Worm (Caenorhabditis elegans) whole organism, L2 larva: ENCODE measurements around the gene ssu-1.

ENCODE experiments used
- C34F6.9 ChIP-seq: fragments of 150-350 bp; optimal IDR thresholded peaks from 2 replicates; lab custom pipeline; 2014; ENCODE audit warnings: missing biosample characterization, missing genetic modification characterization
- Y55F3AM.14 ChIP-seq: fragments of 200-800 bp; sonication (Bioruptor generic); optimal IDR thresholded peaks from 2 replicates; lab custom pipeline; 2018; ENCODE audit warnings: mild to moderate bottlenecking, missing genetic modification characterization, missing compliant biosample characterization
- ZK546.5 ChIP-seq: sonication (generic microtip); optimal IDR thresholded peaks from 2 replicates; lab custom pipeline; 2017; ENCODE audit warnings: missing biosample characterization, missing genetic modification characterization
- alr-1 ChIP-seq: fragments of 150-350 bp; optimal IDR thresholded peaks from 2 replicates; lab custom pipeline; 2014; ENCODE audit warnings: missing biosample characterization, missing genetic modification characterization
- aly-2 ChIP-seq: fragments of 150-350 bp; optimal IDR thresholded peaks from 2 replicates; lab custom pipeline; 2014; ENCODE audit warnings: missing biosample characterization, missing genetic modification characterization
- blmp-1 ChIP-seq: sonication (generic microtip); optimal IDR thresholded peaks from 2 replicates; lab custom pipeline; 2017; ENCODE audit warnings: missing genetic modification characterization, mild to moderate bottlenecking, missing compliant biosample characterization, antibody characterized with exemption, moderate library complexity; ENCODE audit not compliant: insufficient read depth
- ceh-16 ChIP-seq: fragments of 150-350 bp; optimal IDR thresholded peaks from 2 replicates; lab custom pipeline; 2014; ENCODE audit warnings: missing biosample characterization, missing genetic modification characterization
- crh-2 ChIP-seq: sonication (generic microtip); optimal IDR thresholded peaks from 2 replicates; lab custom pipeline; 2017; ENCODE audit warnings: missing biosample characterization, missing genetic modification characterization
- elt-1 ChIP-seq: fragments of 150-350 bp; optimal IDR thresholded peaks from 2 replicates; lab custom pipeline; 2014; ENCODE audit warnings: missing biosample characterization, missing genetic modification characterization
- elt-3 ChIP-seq: sonication (generic microtip); optimal IDR thresholded peaks from 2 replicates; lab custom pipeline; 2017; ENCODE audit warnings: missing biosample characterization, missing genetic modification characterization
- fos-1 ChIP-seq: fragments of 150-350 bp; optimal IDR thresholded peaks from 2 replicates; lab custom pipeline; 2014; ENCODE audit warnings: missing biosample characterization, missing genetic modification characterization
- gmeb-1 ChIP-seq: fragments of 150-350 bp; optimal IDR thresholded peaks from 2 replicates; lab custom pipeline; 2014; ENCODE audit warnings: missing biosample characterization, missing genetic modification characterization
- lin-11 ChIP-seq: fragments of 150-350 bp; sonication (generic microtip); optimal IDR thresholded peaks from 2 replicates; lab custom pipeline; 2014; ENCODE audit warnings: missing biosample characterization, missing genetic modification characterization, inconsistent platforms, mixed read lengths
- lin-13 ChIP-seq: fragments of 150-350 bp; optimal IDR thresholded peaks from 2 replicates; lab custom pipeline; 2014; ENCODE audit warnings: missing biosample characterization, missing genetic modification reagents, missing genetic modification characterization
- lsy-2 ChIP-seq, 2 experiments: fragments of 150-350 bp in 1 of 2; sonication (generic microtip) in 1 of 2; optimal IDR thresholded peaks; 2 replicates each; lab custom pipeline; 2014 to 2017; ENCODE audit warnings: missing biosample characterization in 2 of 2, missing genetic modification characterization in 2 of 2
- mbf-1 ChIP-seq: sonication (generic microtip); optimal IDR thresholded peaks from 2 replicates; lab custom pipeline; 2017; ENCODE audit warnings: missing biosample characterization, missing genetic modification characterization
- mdl-1 ChIP-seq, 2 experiments: fragments of 150-350 bp in 1 of 2; sonication (generic microtip) in 1 of 2; optimal IDR thresholded peaks; 2 replicates each; lab custom pipeline; 2017; ENCODE audit warnings: missing biosample characterization in 2 of 2, missing genetic modification characterization in 2 of 2
- nhr-10 ChIP-seq: sonication (generic microtip); optimal IDR thresholded peaks from 2 replicates; lab custom pipeline; 2017; ENCODE audit warnings: missing biosample characterization, missing genetic modification characterization
- nhr-11 ChIP-seq: fragments of 150-350 bp; optimal IDR thresholded peaks from 2 replicates; lab custom pipeline; 2014; ENCODE audit warnings: missing biosample characterization, missing genetic modification characterization
- nhr-129 ChIP-seq: fragments of 150-350 bp; optimal IDR thresholded peaks from 2 replicates; lab custom pipeline; 2014; ENCODE audit warnings: missing biosample characterization, missing genetic modification characterization
- nhr-21 ChIP-seq: fragments of 150-350 bp; optimal IDR thresholded peaks from 2 replicates; lab custom pipeline; 2014; ENCODE audit warnings: missing biosample characterization, missing genetic modification characterization
- nhr-237 ChIP-seq: fragments of 150-350 bp; optimal IDR thresholded peaks from 2 replicates; lab custom pipeline; 2014; ENCODE audit warnings: missing biosample characterization, missing genetic modification characterization
- nhr-25 ChIP-seq: fragments of 150-350 bp; sonication (generic microtip); optimal IDR thresholded peaks from 3 replicates; lab custom pipeline; 2014; ENCODE audit warnings: missing biosample characterization, missing genetic modification characterization
- nhr-6 ChIP-seq: fragments of 150-350 bp; optimal IDR thresholded peaks from 2 replicates; lab custom pipeline; 2014; ENCODE audit warnings: missing biosample characterization, missing genetic modification characterization
- nhr-77 ChIP-seq: fragments of 150-350 bp; optimal IDR thresholded peaks from 2 replicates; lab custom pipeline; 2014; ENCODE audit warnings: missing biosample characterization, missing genetic modification characterization
- sem-4 ChIP-seq: fragments of 150-350 bp; optimal IDR thresholded peaks from 2 replicates; lab custom pipeline; 2014; ENCODE audit warnings: missing biosample characterization, missing genetic modification reagents, missing genetic modification characterization
- sma-3 ChIP-seq: sonication (generic microtip); optimal IDR thresholded peaks from 2 replicates; lab custom pipeline; 2016; ENCODE audit warnings: missing genetic modification reagents, missing genetic modification characterization, missing compliant biosample characterization
- sma-9 ChIP-seq, 2 experiments: fragments of 150-350 bp in 1 of 2; sonication (generic microtip) in 1 of 2; optimal IDR thresholded peaks; 2 replicates each; lab custom pipeline; 2014 to 2016; ENCODE audit warnings: missing genetic modification characterization in 2 of 2, mild to moderate bottlenecking in 1 of 2, missing biosample characterization in 1 of 2, missing compliant biosample characterization in 1 of 2, missing genetic modification reagents in 1 of 2, moderate library complexity in 1 of 2
- snpc-4 ChIP-seq: fragments of 150-350 bp; optimal IDR thresholded peaks from 2 replicates; lab custom pipeline; 2014; ENCODE audit warnings: missing biosample characterization, missing genetic modification characterization
- unc-39 ChIP-seq: fragments of 150-350 bp; optimal IDR thresholded peaks from 2 replicates; lab custom pipeline; 2014; ENCODE audit warnings: missing biosample characterization, missing genetic modification characterization
- unc-55 ChIP-seq: fragments of 150-350 bp; sonication (generic microtip); optimal IDR thresholded peaks from 3 replicates; lab custom pipeline; 2014; ENCODE audit warnings: missing biosample characterization, missing genetic modification reagents, missing genetic modification characterization
- unc-62 ChIP-seq: fragments of 150-350 bp; optimal IDR thresholded peaks from 2 replicates; lab custom pipeline; 2014; ENCODE audit warnings: missing biosample characterization, missing genetic modification reagents, missing genetic modification characterization
- zag-1 ChIP-seq: fragments of 150-350 bp; optimal IDR thresholded peaks from 2 replicates; lab custom pipeline; 2014; ENCODE audit warnings: missing biosample characterization, missing genetic modification characterization
- ztf-1 ChIP-seq: fragments of 200-800 bp; sonication (Bioruptor generic); conservative IDR thresholded peaks from 2 replicates; pipeline ENCODE4 v1.3.6; 2022; ENCODE audit warnings: missing genetic modification characterization, missing compliant biosample characterization
- ztf-11 ChIP-seq: sonication (generic microtip); optimal IDR thresholded peaks from 2 replicates; lab custom pipeline; 2017; ENCODE audit warnings: missing biosample characterization, missing genetic modification characterization
- ztf-4 ChIP-seq: fragments of 150-350 bp; optimal IDR thresholded peaks from 2 replicates; lab custom pipeline; 2014; ENCODE audit warnings: missing biosample characterization, missing genetic modification characterization

The ssu-1 gene

ce11 chrV:20126637-20127036 lies 6.4 kb downstream of the ssu-1 start:
- no peak for TF ChIP-seq nhr-6 (tag; lab: Kevin White, UChicago)
- TF ChIP-seq ztf-11 (tag; lab: Kevin White, UChicago): no peak
- no peak for TF ChIP-seq nhr-129 (tag; lab: Kevin White, UChicago)
- no peak for TF ChIP-seq ztf-1 (GFP tag; lab: Robert Waterston, UW)
- TF ChIP-seq mdl-1 (tag; optimal IDR thresholded peaks at IDR 0.05; lab: Kevin White, UChicago): no peak
- no peak for TF ChIP-seq Y55F3AM.14
- no peak for TF ChIP-seq ztf-4 (tag; lab: Kevin White, UChicago)
- TF ChIP-seq nhr-25 (tag; lab: Kevin White, UChicago): no peak
- TF ChIP-seq fos-1 (tag; lab: Kevin White, UChicago): no peak
- no peak for TF ChIP-seq ZK546.5 (tag; lab: Kevin White, UChicago)
- no peak for TF ChIP-seq mbf-1
- TF ChIP-seq crh-2 (tag; lab: Kevin White, UChicago): no peak
- no peak for TF ChIP-seq snpc-4
- no peak for TF ChIP-seq nhr-77 (tag; lab: Kevin White, UChicago)

ce11 chrV:20125137-20125536 lies 7.9 kb downstream of the ssu-1 start:
- no peak for TF ChIP-seq aly-2 (tag; lab: Kevin White, UChicago)
- no peak for TF ChIP-seq zag-1 (tag; lab: Kevin White, UChicago)

- no peak for TF ChIP-seq gmeb-1 (tag; lab: Kevin White, UChicago)
These were observed 8.7 kb downstream of the ssu-1 start for ce11 chrV:20124393-20124792.

ce11 chrV:20123616-20124015 lies 9.4 kb downstream of the ssu-1 start:
- no peak for TF ChIP-seq fos-1 (tag; lab: Kevin White, UChicago)
- no peak for TF ChIP-seq lin-13 (GFP tag; lab: Kevin White, UChicago)
- TF ChIP-seq lsy-2 (tag; optimal IDR thresholded peaks at IDR 0.05; lab: Kevin White, UChicago): no peak
- TF ChIP-seq nhr-10 (tag; lab: Kevin White, UChicago): no peak
- no peak for TF ChIP-seq mbf-1
- no peak for TF ChIP-seq elt-1
- no peak for TF ChIP-seq ceh-16 (tag; lab: Kevin White, UChicago)
- no peak for TF ChIP-seq nhr-77 (tag; lab: Kevin White, UChicago)
- TF ChIP-seq mdl-1 (tag; optimal IDR thresholded peaks at IDR 0.05; lab: Kevin White, UChicago): no peak
- no peak for TF ChIP-seq lin-11 (tag; lab: Kevin White, UChicago)
- no peak for TF ChIP-seq alr-1

ce11 chrV:20123010-20123409 lies 10.1 kb downstream of the ssu-1 start:
- TF ChIP-seq Y55F3AM.14: no peak
- TF ChIP-seq sma-9 (GFP tag; optimal IDR thresholded peaks at IDR 0.05; lab: Kevin White, UChicago): no peak
- TF ChIP-seq sma-9 (tag; optimal IDR thresholded peaks at IDR 0.05; lab: Kevin White, UChicago): no peak
- no peak for TF ChIP-seq zag-1 (tag; lab: Kevin White, UChicago)
- TF ChIP-seq unc-55 (GFP tag; lab: Kevin White, UChicago): no peak
- no peak for TF ChIP-seq ceh-16 (tag; lab: Kevin White, UChicago)
- TF ChIP-seq elt-3 (tag; lab: Kevin White, UChicago): no peak
- no peak for TF ChIP-seq ztf-1 (GFP tag; lab: Robert Waterston, UW)
- TF ChIP-seq nhr-21 (tag; lab: Kevin White, UChicago): no peak
- TF ChIP-seq mbf-1: no peak
- TF ChIP-seq sem-4 (tag; lab: Kevin White, UChicago): no peak
- TF ChIP-seq unc-39 (tag; lab: Kevin White, UChicago): no peak

ce11 chrV:20120623-20121165 lies 12.4 kb downstream of the ssu-1 start, which contains the start of gene ncx-1:
Gene ncx-1 (minus strand): TSS chrV:20120673.
- TF ChIP-seq ZK546.5 (tag; lab: Kevin White, UChicago) (no peak), sma-3 (GFP tag; lab: Kevin White, UChicago) (no peak), C34F6.9 (tag; lab: Kevin White, UChicago) (no peak), gmeb-1 (tag; lab: Kevin White, UChicago) (no peak), nhr-11 (no peak), unc-62 (GFP tag; lab: Kevin White, UChicago) (no peak), ztf-1 (GFP tag; lab: Robert Waterston, UW) (no peak), nhr-10 (tag; lab: Kevin White, UChicago) (no peak), crh-2 (tag; lab: Kevin White, UChicago) (no peak), blmp-1 (tag; lab: Kevin White, UChicago) (no peak), nhr-77 (tag; lab: Kevin White, UChicago) (no peak), alr-1 (no peak), lin-11 (tag; lab: Kevin White, UChicago) (no peak), sem-4 (tag; lab: Kevin White, UChicago) (no peak), aly-2 (tag; lab: Kevin White, UChicago) (no peak), lin-13 (GFP tag; lab: Kevin White, UChicago) (no peak), nhr-237 (tag; lab: Kevin White, UChicago) (no peak)
